Fruit fly (Drosophila melanogaster) whole organism, embryonic: ENCODE measurements around the gene Ykt6.

ENCODE experiments used
- Abd-B ChIP-seq: fragments of 200-800 bp; sonication (Bioruptor generic); optimal IDR thresholded peaks from 2 replicates; lab custom pipeline; 2018; ENCODE audit warnings: missing biosample characterization, mild to moderate bottlenecking, missing genetic modification characterization, moderate library complexity
- CG10959 ChIP-seq: fragments of 200-800 bp; sonication (Bioruptor generic); IDR thresholded peaks from 2 replicates; pipeline ENCODE4 v1.3.6; 2022; ENCODE audit warnings: missing biosample characterization, missing genetic modification characterization
- CG11398 ChIP-seq: fragments of 200-800 bp; sonication (Bioruptor generic); optimal IDR thresholded peaks from 2 replicates; lab custom pipeline; 2016; ENCODE audit warnings: missing biosample characterization, missing genetic modification characterization
- CG11696 ChIP-seq: fragments of 200-800 bp; sonication (Bioruptor generic); IDR thresholded peaks from 2 replicates; pipeline ENCODE4 v1.3.6; 2022; ENCODE audit warnings: missing biosample characterization, missing genetic modification characterization
- CG12071 ChIP-seq: fragments of 200-800 bp; sonication (Bioruptor generic); optimal IDR thresholded peaks from 3 replicates; lab custom pipeline; 2018; ENCODE audit warnings: missing biosample characterization, mild to moderate bottlenecking, missing genetic modification characterization
- CG12391 ChIP-seq: fragments of 200-800 bp; sonication (Bioruptor generic); optimal IDR thresholded peaks from 3 replicates; lab custom pipeline; 2018; ENCODE audit warnings: missing biosample characterization, mild to moderate bottlenecking, missing genetic modification characterization, moderate library complexity
- CG13123 ChIP-seq: fragments of 200-800 bp; sonication (Bioruptor generic); optimal IDR thresholded peaks from 2 replicates; lab custom pipeline; 2016; ENCODE audit warnings: missing biosample characterization, missing genetic modification characterization
- CG15269 ChIP-seq: fragments of 200-800 bp; sonication (Bioruptor generic); optimal IDR thresholded peaks from 2 replicates; lab custom pipeline; 2018; ENCODE audit warnings: missing biosample characterization, mild to moderate bottlenecking, missing genetic modification characterization, moderate library complexity
- CG16813 ChIP-seq: fragments of 200-800 bp; sonication (Bioruptor generic); IDR thresholded peaks from 3 replicates; pipeline ENCODE4 v1.3.6; 2022; ENCODE audit warnings: missing biosample characterization, missing genetic modification characterization; ENCODE audit not compliant: partially characterized antibody
- CG2202 ChIP-seq: fragments of 200-800 bp; sonication (Bioruptor generic); optimal IDR thresholded peaks from 2 replicates; lab custom pipeline; 2018; ENCODE audit warnings: missing biosample characterization, mild to moderate bottlenecking, missing genetic modification characterization
- CG31388 ChIP-seq: fragments of 200-800 bp; sonication (Bioruptor generic); optimal IDR thresholded peaks from 2 replicates; lab custom pipeline; 2016; ENCODE audit warnings: missing biosample characterization, missing genetic modification characterization
- CG3847 ChIP-seq: fragments of 200-800 bp; sonication (Bioruptor generic); IDR thresholded peaks from 2 replicates; pipeline ENCODE4 v1.3.6; 2022; ENCODE audit warnings: missing biosample characterization, missing genetic modification characterization
- CG42726 ChIP-seq: fragments of 200-800 bp; sonication (Bioruptor generic); IDR thresholded peaks from 2 replicates; pipeline ENCODE4 v1.3.6; 2022; ENCODE audit warnings: missing biosample characterization, missing genetic modification characterization; ENCODE audit not compliant: partially characterized antibody
- CG4360 ChIP-seq: fragments of 200-800 bp; sonication (Bioruptor generic); IDR thresholded peaks from 2 replicates; pipeline ENCODE4 v1.3.6; 2022; ENCODE audit warnings: missing biosample characterization, missing genetic modification characterization
- CG5180 ChIP-seq: fragments of 200-800 bp; sonication (Bioruptor generic); optimal IDR thresholded peaks from 3 replicates; lab custom pipeline; 2017; ENCODE audit warnings: missing biosample characterization, missing genetic modification characterization, mild to moderate bottlenecking, moderate library complexity, missing genetic modification reagents
- CG7357 ChIP-seq: fragments of 200-800 bp; sonication (Bioruptor generic); IDR thresholded peaks from 3 replicates; pipeline ENCODE4 v1.3.6; 2022; ENCODE audit warnings: missing biosample characterization, missing genetic modification characterization
- CG7928 ChIP-seq: fragments of 200-800 bp; sonication (Bioruptor generic); optimal IDR thresholded peaks from 2 replicates; lab custom pipeline; 2017; ENCODE audit warnings: missing biosample characterization, mild to moderate bottlenecking, missing genetic modification characterization
- CG8089 ChIP-seq: fragments of 200-800 bp; sonication (Bioruptor generic); optimal IDR thresholded peaks from 3 replicates; lab custom pipeline; 2016; ENCODE audit warnings: missing biosample characterization, missing genetic modification characterization
- CG8281 ChIP-seq: fragments of 200-800 bp; sonication (Bioruptor generic); optimal IDR thresholded peaks from 2 replicates; lab custom pipeline; 2018; ENCODE audit warnings: missing biosample characterization, mild to moderate bottlenecking, missing genetic modification characterization, moderate library complexity
- CG8765 ChIP-seq: fragments of 200-800 bp; sonication (Bioruptor generic); IDR thresholded peaks from 2 replicates; pipeline ENCODE4 v1.3.6; 2022; ENCODE audit warnings: missing biosample characterization, missing genetic modification characterization
- CG9437 ChIP-seq: fragments of 200-800 bp; sonication (Bioruptor generic); optimal IDR thresholded peaks from 2 replicates; lab custom pipeline; 2018; ENCODE audit warnings: missing biosample characterization, mild to moderate bottlenecking, missing genetic modification characterization
- CG9817 ChIP-seq: fragments of 200-800 bp; sonication (Bioruptor generic); optimal IDR thresholded peaks from 2 replicates; lab custom pipeline; 2018; ENCODE audit warnings: missing biosample characterization, mild to moderate bottlenecking, missing genetic modification characterization, moderate library complexity
- CkIIα-i1 ChIP-seq: fragments of 200-800 bp; sonication (Bioruptor generic); IDR thresholded peaks from 2 replicates; pipeline ENCODE4 v1.3.6; 2022; ENCODE audit warnings: missing biosample characterization, missing genetic modification characterization
- Dad ChIP-seq: fragments of 200-800 bp; sonication (Bioruptor generic); optimal IDR thresholded peaks from 3 replicates; lab custom pipeline; 2016; ENCODE audit warnings: missing biosample characterization, missing genetic modification characterization
- Dll ChIP-seq: fragments of 200-800 bp; sonication (Bioruptor generic); IDR thresholded peaks from 4 replicates; pipeline ENCODE4 v1.3.6; 2022; ENCODE audit warnings: missing biosample characterization, missing genetic modification characterization; ENCODE audit not compliant: partially characterized antibody
- Doc3 ChIP-seq: fragments of 200-800 bp; sonication (Bioruptor generic); IDR thresholded peaks from 3 replicates; pipeline ENCODE4 v1.3.6; 2022; ENCODE audit warnings: missing biosample characterization, missing genetic modification characterization; ENCODE audit not compliant: partially characterized antibody
- Fer3 ChIP-seq: fragments of 200-800 bp; sonication (Bioruptor generic); optimal IDR thresholded peaks from 2 replicates; lab custom pipeline; 2018; ENCODE audit warnings: missing biosample characterization, mild to moderate bottlenecking, missing genetic modification characterization, moderate library complexity
- H15 ChIP-seq: fragments of 200-800 bp; sonication (Bioruptor generic); IDR thresholded peaks from 3 replicates; pipeline ENCODE4 v1.3.6; 2022; ENCODE audit warnings: missing biosample characterization, missing genetic modification characterization
- Hey ChIP-seq: fragments of 200-800 bp; sonication (Bioruptor generic); optimal IDR thresholded peaks from 3 replicates; lab custom pipeline; 2018; ENCODE audit warnings: missing biosample characterization, mild to moderate bottlenecking, missing genetic modification characterization
- HmgD ChIP-seq: fragments of 200-800 bp; sonication (Bioruptor generic); optimal IDR thresholded peaks from 3 replicates; lab custom pipeline; 2016; ENCODE audit warnings: missing biosample characterization, missing genetic modification characterization
- Hr39 ChIP-seq: fragments of >200 bp; optimal IDR thresholded peaks from 2 replicates; lab custom pipeline; 2017
- Med ChIP-seq: fragments of 200-800 bp; sonication (Bioruptor generic); peaks from one replicate; lab custom pipeline; 2016; ENCODE audit warnings: missing biosample characterization, missing genetic modification characterization, mild to moderate bottlenecking, inconsistent platforms, moderate library complexity
- NC2β ChIP-seq: fragments of 200-800 bp; sonication (Bioruptor generic); optimal IDR thresholded peaks from 2 replicates; lab custom pipeline; 2016; ENCODE audit warnings: missing biosample characterization, missing genetic modification characterization
- Neu2 ChIP-seq: fragments of 200-800 bp; sonication (Bioruptor generic); optimal IDR thresholded peaks from 3 replicates; lab custom pipeline; 2016; ENCODE audit warnings: missing biosample characterization, missing genetic modification characterization, borderline replicate concordance
- Nf-YB ChIP-seq: fragments of 200-800 bp; sonication (Bioruptor generic); optimal IDR thresholded peaks from 3 replicates; lab custom pipeline; 2019; ENCODE audit warnings: missing biosample characterization, mild to moderate bottlenecking, missing genetic modification characterization, moderate library complexity
- Oli ChIP-seq: fragments of 200-800 bp; sonication (Bioruptor generic); optimal IDR thresholded peaks from 2 replicates; lab custom pipeline; 2018; ENCODE audit warnings: missing biosample characterization, mild to moderate bottlenecking, missing genetic modification characterization, moderate library complexity
- Ssrp ChIP-seq: fragments of 200-800 bp; sonication (Bioruptor generic); optimal IDR thresholded peaks from 2 replicates; lab custom pipeline; 2018; ENCODE audit warnings: missing biosample characterization, mild to moderate bottlenecking, missing genetic modification characterization, moderate library complexity
- Usf ChIP-seq: fragments of 200-800 bp; sonication (Bioruptor generic); optimal IDR thresholded peaks from 2 replicates; lab custom pipeline; 2017; ENCODE audit warnings: missing genotype, missing biosample characterization, missing genetic modification characterization
- bbx ChIP-seq: fragments of 200-800 bp; sonication (Bioruptor generic); IDR thresholded peaks from 2 replicates; pipeline ENCODE4 v1.3.6; 2022; ENCODE audit warnings: missing biosample characterization, missing genetic modification characterization; ENCODE audit not compliant: partially characterized antibody
- br ChIP-seq: fragments of >200 bp; optimal IDR thresholded peaks from 2 replicates; lab custom pipeline; 2017
- cato ChIP-seq: fragments of 200-800 bp; sonication (Bioruptor generic); optimal IDR thresholded peaks from 2 replicates; lab custom pipeline; 2016; ENCODE audit warnings: missing biosample characterization, missing genetic modification characterization, borderline replicate concordance
- cwo ChIP-seq: fragments of 200-800 bp; sonication (Bioruptor generic); optimal IDR thresholded peaks from 3 replicates; lab custom pipeline; 2017; ENCODE audit warnings: missing biosample characterization, missing genetic modification characterization, mild to moderate bottlenecking, moderate library complexity, missing genetic modification reagents
- dmrt11E ChIP-seq: fragments of 200-800 bp; sonication (Bioruptor generic); optimal IDR thresholded peaks from 3 replicates; lab custom pipeline; 2018; ENCODE audit warnings: missing biosample characterization, mild to moderate bottlenecking, missing genetic modification characterization, moderate library complexity
- her ChIP-seq: fragments of 200-800 bp; sonication (Bioruptor generic); optimal IDR thresholded peaks from 2 replicates; lab custom pipeline; 2016; ENCODE audit warnings: missing biosample characterization, missing genetic modification characterization
- knrl ChIP-seq: fragments of 200-800 bp; sonication (Bioruptor generic); IDR thresholded peaks from 3 replicates; pipeline ENCODE4 v1.3.6; 2022; ENCODE audit warnings: missing biosample characterization, missing genetic modification characterization; ENCODE audit not compliant: partially characterized antibody
- lilli ChIP-seq: fragments of 200-800 bp; sonication (Bioruptor generic); optimal IDR thresholded peaks from 3 replicates; lab custom pipeline; 2016; ENCODE audit warnings: missing biosample characterization, missing genetic modification characterization
- nau ChIP-seq: fragments of 200-800 bp; sonication (Bioruptor generic); optimal IDR thresholded peaks from 3 replicates; lab custom pipeline; 2017; ENCODE audit warnings: missing biosample characterization, mild to moderate bottlenecking, missing genetic modification characterization, missing genetic modification reagents
- nmo ChIP-seq: fragments of 200-800 bp; sonication (Bioruptor generic); optimal IDR thresholded peaks from 2 replicates; lab custom pipeline; 2018; ENCODE audit warnings: missing biosample characterization, mild to moderate bottlenecking, missing genetic modification characterization, moderate library complexity
- pros ChIP-seq: fragments of 200-800 bp; sonication (Bioruptor generic); optimal IDR thresholded peaks from 3 replicates; lab custom pipeline; 2019; ENCODE audit warnings: missing biosample characterization, mild to moderate bottlenecking, missing genetic modification characterization, moderate library complexity

Ykt6 gene

DNA sequence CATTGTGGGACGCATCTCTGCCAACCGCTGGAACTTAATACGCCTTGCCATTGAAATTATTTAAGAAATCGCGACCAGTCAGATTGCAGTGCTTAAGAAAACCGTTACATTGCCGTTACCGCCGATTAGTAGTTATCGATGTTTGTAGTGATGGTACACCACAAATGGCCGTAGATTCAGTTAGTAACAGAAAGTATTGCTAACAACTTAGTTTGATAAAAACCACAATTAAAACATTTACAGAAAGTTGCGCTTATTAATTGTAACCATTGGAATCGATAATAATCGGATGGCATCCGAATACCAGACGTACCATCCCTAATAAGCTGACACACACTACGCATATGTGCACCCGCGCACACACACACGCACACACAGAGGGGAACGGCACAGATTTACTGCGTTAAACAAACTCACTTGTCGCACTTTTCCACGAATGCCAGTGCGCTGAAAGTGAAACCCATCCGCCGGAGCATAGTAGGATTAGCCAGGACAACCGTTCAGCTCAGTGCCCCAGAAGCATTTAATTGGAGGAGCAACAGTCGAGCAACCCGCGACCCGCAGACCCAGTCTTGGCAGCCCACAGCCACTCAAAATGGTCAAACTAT, at the start of gene Ykt6, which contains the start of gene hdm:
Ykt6 (plus strand) TSS at position 329 of the 608 bp plus-strand sequence.
hdm (minus strand) TSS at position 51 of the 608 bp plus-strand sequence.
- TF ChIP-seq H15 (GFP tag; lab: Robert Waterston, UW) (peak; percentile 85), HmgD (peak; percentile 70), Ssrp (tag; lab: Kevin White, UChicago) (peak; percentile 53), nmo (peak; percentile 78), CG11398 (GFP tag; lab: Kevin White, UChicago) (peak; percentile 73), her (peak; percentile 87), nau (GFP tag; lab: Kevin White, UChicago) (no peak), Neu2 (GFP tag; lab: Kevin White, UChicago) (peak; percentile 97), CG8089 (GFP tag; lab: Kevin White, UChicago) (peak; percentile 41), CG8281 (tag; lab: Kevin White, UChicago) (no peak), pros (GFP tag; lab: Kevin White, UChicago) (no peak), CG2202 (tag; lab: Kevin White, UChicago) (peak; percentile 59), CG5180 (peak; percentile 21), Med (GFP tag; lab: Kevin White, UChicago) (peak; percentile 97), Abd-B (GFP tag; lab: Kevin White, UChicago) (no peak), CG12391 (tag; lab: Kevin White, UChicago) (peak; percentile 87), CG10959 (GFP tag; lab: Robert Waterston, UW) (peak; percentile 74), CkIIα-i1 (GFP tag; lab: Robert Waterston, UW) (no peak), CG15269 (tag; lab: Kevin White, UChicago) (no peak), Fer3 (tag; lab: Kevin White, UChicago) (no peak), CG7357 (GFP tag; lab: Robert Waterston, UW) (peak; percentile 45; the same call in 1 of the 3 replicates), CG11696 (GFP tag; lab: Robert Waterston, UW) (peak; percentile 37; the same call in 1 of the 2 replicates), Doc3 (peak; percentile 98), CG7928 (GFP tag; lab: Kevin White, UChicago) (peak; percentile 51), NC2β (peak; percentile 81), Hey (tag; lab: Kevin White, UChicago) (no peak), Nf-YB (GFP tag; lab: Kevin White, UChicago) (peak; percentile 47), Dad (GFP tag; lab: Kevin White, UChicago) (peak; percentile 72), dmrt11E (tag; lab: Kevin White, UChicago) (peak; percentile 74), Hr39 (lab: Kevin White, UChicago) (no peak), CG3847 (GFP tag; lab: Robert Waterston, UW) (peak; percentile 84), CG42726 (GFP tag; lab: Robert Waterston, UW) (peak; percentile 86), knrl (GFP tag; lab: Robert Waterston, UW) (peak; percentile 94), CG8765 (GFP tag; lab: Robert Waterston, UW) (peak; percentile 80), CG31388 (GFP tag; lab: Kevin White, UChicago) (peak; percentile 8), CG12071 (GFP tag; lab: Kevin White, UChicago) (no peak), CG9817 (peak; percentile 72), bbx (GFP tag; lab: Robert Waterston, UW) (peak; percentile 91), CG13123 (GFP tag; lab: Kevin White, UChicago) (peak; percentile 70), lilli (peak; percentile 90), Dll (GFP tag; lab: Robert Waterston, UW) (peak; percentile 98), CG9437 (peak; percentile 39), br (no peak), cato (GFP tag; lab: Kevin White, UChicago) (peak; percentile 56), Usf (peak; percentile 27), CG4360 (GFP tag; lab: Robert Waterston, UW) (peak; percentile 44), CG16813 (GFP tag; lab: Robert Waterston, UW) (peak; percentile 95), Oli (tag; lab: Kevin White, UChicago) (no peak), cwo (no peak)
